Worm (Caenorhabditis elegans): Measurements from ENCODE around the gene snf-10.

ce11 chrV:10460685-10461084 lies 20.1 kb upstream of the snf-10 start:
- TF ChIP-seq nhr-6 (tag; optimal IDR thresholded peaks at IDR 0.05) (no peak), nhr-12 (tag; optimal IDR thresholded peaks at IDR 0.05) (no peak), nhr-11 (tag; optimal IDR thresholded peaks at IDR 0.05) (no peak), nhr-10 (tag; optimal IDR thresholded peaks at IDR 0.05) (no peak)
